Fruit fly (Drosophila melanogaster) whole organism, embryonic: ENCODE results near the gene TyrRS.

Experiments
- Awh ChIP-seq: fragments of 200-800 bp; sonication (Bioruptor generic); IDR thresholded peaks from 2 replicates; pipeline ENCODE4, ENCODE4 v1.3.6; 2022; ENCODE audit warnings: missing biosample characterization, missing genetic modification characterization
- Blimp-1 ChIP-seq: fragments of 200-800 bp; sonication (Bioruptor generic); optimal IDR thresholded peaks from 3 replicates; lab custom pipeline; 2018; ENCODE audit warnings: missing biosample characterization, missing genetic modification characterization, mild to moderate bottlenecking, moderate library complexity, missing genetic modification reagents
- CG10274 ChIP-seq: fragments of 200-800 bp; sonication (Bioruptor generic); optimal IDR thresholded peaks from 3 replicates; lab custom pipeline; 2017; ENCODE audit warnings: missing biosample characterization, mild to moderate bottlenecking, missing genetic modification characterization
- CG10979 ChIP-seq: fragments of 200-800 bp; sonication (Bioruptor generic); optimal IDR thresholded peaks from 2 replicates; lab custom pipeline; 2018; ENCODE audit warnings: missing biosample characterization, mild to moderate bottlenecking, missing genetic modification characterization, moderate library complexity
- CG11560 ChIP-seq: fragments of 200-800 bp; sonication (Bioruptor generic); IDR thresholded peaks from 3 replicates; pipeline ENCODE4 v1.3.6; 2022; ENCODE audit warnings: missing biosample characterization, missing genetic modification characterization
- CG12104 ChIP-seq: fragments of 200-800 bp; sonication (Bioruptor generic); optimal IDR thresholded peaks from 3 replicates; lab custom pipeline; 2016; ENCODE audit warnings: missing biosample characterization, missing genetic modification characterization
- CG12744 ChIP-seq: fragments of 200-800 bp; sonication (Bioruptor generic); optimal IDR thresholded peaks from 2 replicates; lab custom pipeline; 2016; ENCODE audit warnings: missing biosample characterization, missing genetic modification characterization
- CG13296 ChIP-seq: fragments of 200-800 bp; sonication (Bioruptor generic); optimal IDR thresholded peaks from 3 replicates; lab custom pipeline; 2018; ENCODE audit warnings: missing biosample characterization, mild to moderate bottlenecking, missing genetic modification characterization
- CG13775 ChIP-seq: fragments of 200-800 bp; sonication (Bioruptor generic); optimal IDR thresholded peaks from 3 replicates; lab custom pipeline; 2017; ENCODE audit warnings: missing biosample characterization, mild to moderate bottlenecking, missing genetic modification characterization
- CG14014 ChIP-seq: fragments of 200-800 bp; sonication (Bioruptor generic); IDR thresholded peaks from 2 replicates; pipeline ENCODE4 v1.3.6; 2022; ENCODE audit warnings: missing biosample characterization, missing genetic modification characterization
- CG16779 ChIP-seq: fragments of 200-800 bp; sonication (Bioruptor generic); IDR thresholded peaks from 2 replicates; pipeline ENCODE4 v1.3.6; 2022; ENCODE audit warnings: missing biosample characterization, missing genetic modification characterization
- CG17829 ChIP-seq: fragments of 200-800 bp; optimal IDR thresholded peaks from 2 replicates; lab custom pipeline; 2019; ENCODE audit warnings: missing biosample characterization, mild to moderate bottlenecking, missing genetic modification characterization, moderate library complexity
- CG2120 ChIP-seq: fragments of 200-800 bp; sonication (Bioruptor generic); optimal IDR thresholded peaks from 3 replicates; lab custom pipeline; 2016; ENCODE audit warnings: missing biosample characterization, missing genetic modification characterization
- CG2712 ChIP-seq: fragments of 200-800 bp; optimal IDR thresholded peaks from 3 replicates; lab custom pipeline; 2019; ENCODE audit warnings: missing biosample characterization, mild to moderate bottlenecking, missing genetic modification characterization, moderate library complexity
- CG6272 ChIP-seq: fragments of 200-800 bp; sonication (Bioruptor generic); IDR thresholded peaks from 2 replicates; pipeline ENCODE4 v1.3.6; 2022; ENCODE audit warnings: missing biosample characterization, missing genetic modification characterization
- CG7839 ChIP-seq: fragments of 200-800 bp; sonication (Bioruptor generic); optimal IDR thresholded peaks from 3 replicates; lab custom pipeline; 2018; ENCODE audit warnings: missing biosample characterization, mild to moderate bottlenecking, missing genetic modification characterization, moderate library complexity
- CG8388 ChIP-seq: fragments of 200-800 bp; sonication (Bioruptor generic); optimal IDR thresholded peaks from 2 replicates; lab custom pipeline; 2019; ENCODE audit warnings: missing biosample characterization, mild to moderate bottlenecking, missing genetic modification characterization, moderate library complexity
- CG9437 ChIP-seq: fragments of 200-800 bp; sonication (Bioruptor generic); optimal IDR thresholded peaks from 2 replicates; lab custom pipeline; 2018; ENCODE audit warnings: missing biosample characterization, mild to moderate bottlenecking, missing genetic modification characterization
- CG9797 ChIP-seq: fragments of 200-800 bp; sonication (Bioruptor generic); optimal IDR thresholded peaks from 3 replicates; lab custom pipeline; 2018; ENCODE audit warnings: missing biosample characterization, mild to moderate bottlenecking, missing genetic modification characterization
- CG9932 ChIP-seq: fragments of 200-800 bp; sonication (Bioruptor generic); IDR thresholded peaks from 2 replicates; pipeline ENCODE4 v1.3.6; 2022; ENCODE audit warnings: missing biosample characterization, missing genetic modification characterization
- CoRest ChIP-seq: fragments of 200-800 bp; sonication (Bioruptor generic); optimal IDR thresholded peaks from 3 replicates; lab custom pipeline; 2018; ENCODE audit warnings: missing biosample characterization, mild to moderate bottlenecking, missing genetic modification characterization, moderate library complexity
- D19A ChIP-seq: fragments of 200-800 bp; optimal IDR thresholded peaks from 3 replicates; lab custom pipeline; 2019; ENCODE audit warnings: missing biosample characterization, mild to moderate bottlenecking, missing genetic modification characterization, moderate library complexity
- Dek ChIP-seq: fragments of 200-800 bp; sonication (Bioruptor generic); optimal IDR thresholded peaks from 3 replicates; lab custom pipeline; 2019; ENCODE audit warnings: missing biosample characterization, mild to moderate bottlenecking, missing genetic modification characterization, moderate library complexity
- Ets97D ChIP-seq: fragments of 200-800 bp; sonication (Bioruptor generic); optimal IDR thresholded peaks from 3 replicates; lab custom pipeline; 2016; ENCODE audit warnings: missing biosample characterization, missing genetic modification characterization
- Gsc ChIP-seq: fragments of 200-800 bp; sonication (Bioruptor generic); IDR thresholded peaks from 2 replicates; pipeline ENCODE4 v1.3.6; 2022; ENCODE audit warnings: missing biosample characterization, missing genetic modification characterization
- H2.0 ChIP-seq: fragments of 200-800 bp; sonication (Bioruptor generic); IDR thresholded peaks from 2 replicates; pipeline ENCODE4 v1.3.6; 2022; ENCODE audit warnings: missing biosample characterization, missing genetic modification characterization
- Hr78 ChIP-seq, 2 experiments: fragments of 200-800 bp in 1 of 2; fragments of >200 bp in 1 of 2; sonication (Bioruptor generic) in 1 of 2; optimal IDR thresholded peaks; 2 replicates each; lab custom pipeline; 2017 to 2019; ENCODE audit warnings: missing biosample characterization in 2 of 2, missing genetic modification characterization in 2 of 2, mild to moderate bottlenecking in 1 of 2, moderate library complexity in 1 of 2
- Kr ChIP-seq: fragments of 200-800 bp; sonication (Bioruptor generic); optimal IDR thresholded peaks from 2 replicates; lab custom pipeline; 2017; ENCODE audit warnings: missing biosample characterization, mild to moderate bottlenecking, missing genetic modification characterization
- Myb ChIP-seq: fragments of 200-800 bp; sonication (Bioruptor generic); optimal IDR thresholded peaks from 2 replicates; lab custom pipeline; 2016; ENCODE audit warnings: missing biosample characterization, missing genetic modification characterization
- NFAT ChIP-seq: fragments of 200-800 bp; sonication (Bioruptor generic); IDR thresholded peaks from 2 replicates; pipeline ENCODE4 v1.3.6; 2022; ENCODE audit warnings: missing biosample characterization, missing genetic modification characterization
- NfI ChIP-seq: fragments of 200-800 bp; sonication (Bioruptor generic); optimal IDR thresholded peaks from 3 replicates; lab custom pipeline; 2018; ENCODE audit warnings: missing biosample characterization, mild to moderate bottlenecking, missing genetic modification characterization, moderate library complexity
- Sox100B ChIP-seq: fragments of 200-800 bp; sonication (Bioruptor generic); optimal IDR thresholded peaks from 3 replicates; lab custom pipeline; 2018; ENCODE audit warnings: missing biosample characterization, mild to moderate bottlenecking, missing genetic modification characterization
- chinmo ChIP-seq: fragments of 200-800 bp; sonication (Bioruptor generic); IDR thresholded peaks from 4 replicates; pipeline ENCODE4 v1.3.6; 2022; ENCODE audit warnings: missing biosample characterization, missing genetic modification characterization; ENCODE audit not compliant: partially characterized antibody
- ci ChIP-seq: fragments of 200-800 bp; sonication (Bioruptor generic); IDR thresholded peaks from 3 replicates; pipeline ENCODE4 v1.3.6; 2022; ENCODE audit warnings: missing biosample characterization, missing genetic modification characterization
- ewg ChIP-seq: fragments of 200-800 bp; sonication (Bioruptor generic); optimal IDR thresholded peaks from 3 replicates; lab custom pipeline; 2017; ENCODE audit warnings: mild to moderate bottlenecking, missing biosample characterization, missing genetic modification reagents, missing genetic modification characterization
- fd102C ChIP-seq: fragments of 200-800 bp; sonication (Bioruptor generic); optimal IDR thresholded peaks from 2 replicates; lab custom pipeline; 2018; ENCODE audit warnings: missing biosample characterization, mild to moderate bottlenecking, missing genetic modification characterization, moderate library complexity
- gce ChIP-seq: fragments of 200-800 bp; sonication (Bioruptor generic); IDR thresholded peaks from 3 replicates; pipeline ENCODE4 v1.3.6; 2022; ENCODE audit warnings: missing biosample characterization, missing genetic modification characterization
- gro ChIP-seq: fragments of 200-800 bp; sonication (Bioruptor generic); optimal IDR thresholded peaks from 2 replicates; lab custom pipeline; 2016; ENCODE audit warnings: missing biosample characterization, missing genetic modification characterization
- lab ChIP-seq: fragments of 200-800 bp; sonication (Bioruptor generic); optimal IDR thresholded peaks from 3 replicates; lab custom pipeline; 2017; ENCODE audit warnings: missing biosample characterization, missing genetic modification characterization, mild to moderate bottlenecking, moderate library complexity, missing genetic modification reagents
- lov ChIP-seq, 2 experiments: fragments of 200-800 bp in 1 of 2; fragments of >200 bp in 1 of 2; sonication (Bioruptor generic) in 1 of 2; IDR thresholded peaks in 1 of 2; optimal IDR thresholded peaks in 1 of 2; 2 replicates in 1 of 2; 3 replicates in 1 of 2; pipeline versions ENCODE4 v1.3.6 to Lab custom; 2017 to 2022; ENCODE audit warnings: missing biosample characterization in 1 of 2, missing genetic modification characterization in 1 of 2
- mam ChIP-seq: fragments of 200-800 bp; sonication (Bioruptor generic); optimal IDR thresholded peaks from 3 replicates; lab custom pipeline; 2016; ENCODE audit warnings: missing biosample characterization, missing genetic modification characterization
- psq ChIP-seq: fragments of 200-800 bp; sonication (Bioruptor generic); optimal IDR thresholded peaks from 2 replicates; lab custom pipeline; 2017; ENCODE audit warnings: missing biosample characterization, missing genetic modification characterization
- ranshi ChIP-seq: fragments of 200-800 bp; sonication (Bioruptor generic); IDR thresholded peaks from 2 replicates; pipeline ENCODE4 v1.3.6; 2022; ENCODE audit warnings: missing biosample characterization, missing genetic modification characterization
- ro ChIP-seq: fragments of 200-800 bp; sonication (Bioruptor generic); IDR thresholded peaks from 2 replicates; pipeline ENCODE4 v1.3.6; 2022; ENCODE audit warnings: missing biosample characterization, missing genetic modification characterization
- schlank ChIP-seq: fragments of 200-800 bp; sonication (Bioruptor generic); optimal IDR thresholded peaks from 2 replicates; lab custom pipeline; 2018; ENCODE audit warnings: missing biosample characterization, mild to moderate bottlenecking, missing genetic modification characterization
- seq ChIP-seq: fragments of 200-800 bp; sonication (Bioruptor generic); IDR thresholded peaks from 2 replicates; pipeline ENCODE4 v1.3.6; 2022; ENCODE audit warnings: missing biosample characterization, missing genetic modification characterization
- trh ChIP-seq: fragments of 200-800 bp; sonication (Bioruptor generic); optimal IDR thresholded peaks from 2 replicates; lab custom pipeline; 2016; ENCODE audit warnings: missing biosample characterization, missing genetic modification characterization
- tx ChIP-seq: fragments of 200-800 bp; sonication (Bioruptor generic); optimal IDR thresholded peaks from 2 replicates; lab custom pipeline; 2016; ENCODE audit warnings: missing biosample characterization, missing genetic modification characterization

The TyrRS gene

DNA sequence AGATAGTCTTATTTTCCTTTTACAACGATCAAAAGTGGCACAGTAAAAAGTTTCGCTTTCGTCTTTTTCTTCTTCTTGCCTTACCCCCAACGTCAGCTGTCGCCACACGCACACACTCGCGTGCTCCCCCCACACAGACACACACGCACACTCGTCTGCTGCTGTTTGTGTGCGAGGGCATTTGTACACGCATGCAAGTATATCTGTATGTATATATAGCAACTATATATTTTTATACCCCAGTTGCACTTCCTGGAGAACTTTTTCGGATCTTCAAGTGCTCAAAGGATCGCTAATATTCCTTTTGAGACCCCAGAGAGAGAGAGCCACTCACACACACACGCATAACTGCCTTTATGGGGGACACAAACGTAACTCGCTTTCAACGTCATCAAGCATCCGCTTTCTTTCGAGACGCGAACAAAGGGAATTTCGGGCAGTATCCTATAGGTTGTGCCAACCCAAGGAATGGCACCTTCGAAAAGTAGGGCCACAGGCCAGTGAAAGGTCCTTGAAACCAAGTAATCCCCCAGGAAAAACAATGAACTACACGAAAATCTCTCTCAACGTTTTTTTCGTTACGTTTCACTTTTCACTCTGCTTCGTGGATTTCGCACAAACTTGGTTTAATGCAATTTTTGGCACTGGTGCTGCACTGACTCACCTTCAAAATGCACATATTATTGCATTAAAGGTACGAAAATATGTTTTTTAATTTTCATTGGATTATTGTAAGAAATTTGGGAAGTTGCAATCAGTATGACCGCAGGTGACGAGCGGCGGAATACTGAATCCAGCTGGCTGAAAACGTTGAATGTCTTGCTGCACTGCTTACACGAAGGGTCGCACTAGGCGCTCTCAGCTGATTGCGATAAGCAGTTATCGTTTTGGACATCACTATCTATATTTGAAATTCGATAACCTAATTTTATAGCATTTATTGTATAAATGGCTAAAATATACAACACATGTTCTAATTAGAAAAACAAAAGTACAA is 41.0 kb downstream of the TyrRS start, which contains the start of gene roq (continued):
- TF ChIP-seq schlank = no peak
- no peak for TF ChIP-seq Hr78 (GFP tag; optimal IDR thresholded peaks at IDR 0.05; lab: Kevin White, UChicago)
- no peak for TF ChIP-seq CG13296 (GFP tag; lab: Kevin White, UChicago)
- no peak for TF ChIP-seq CG12104 (GFP tag; lab: Kevin White, UChicago)
- TF ChIP-seq Sox100B (GFP tag; lab: Kevin White, UChicago) = no peak
- no peak for TF ChIP-seq psq (GFP tag; lab: Kevin White, UChicago)
- peak; percentile 95 for TF ChIP-seq CG9437 (GFP tag; lab: Kevin White, UChicago)
- TF ChIP-seq Awh (GFP tag; lab: Robert Waterston, UW) = no peak
- TF ChIP-seq NFAT (GFP tag; lab: Robert Waterston, UW) = no peak
- TF ChIP-seq Kr (GFP tag; lab: Kevin White, UChicago) = no peak
- no peak for TF ChIP-seq mam (GFP tag; lab: Kevin White, UChicago)
- peak; percentile 78 for TF ChIP-seq Myb (GFP tag; lab: Kevin White, UChicago)
- no peak for TF ChIP-seq trh
- no peak for TF ChIP-seq CG2120 (GFP tag; lab: Kevin White, UChicago)
- no peak for TF ChIP-seq seq (GFP tag; lab: Robert Waterston, UW)
- TF ChIP-seq Blimp-1 (GFP tag; lab: Kevin White, UChicago) = peak; percentile 92
- no peak for TF ChIP-seq CG13775 (GFP tag; lab: Kevin White, UChicago)
- peak; percentile 34 for TF ChIP-seq CoRest (tag; lab: Kevin White, UChicago)
- TF ChIP-seq CG16779 = no peak
- TF ChIP-seq CG9797 (GFP tag; lab: Kevin White, UChicago) = peak; percentile 95
- no peak for TF ChIP-seq CG12744
- TF ChIP-seq chinmo = peak; percentile 72; the same call in 3 of the 4 replicates
- no peak for TF ChIP-seq fd102C (GFP tag; lab: Kevin White, UChicago)
- TF ChIP-seq CG17829 (tag; lab: Kevin White, UChicago) = peak; percentile 51
- no peak for TF ChIP-seq ewg (GFP tag; lab: Kevin White, UChicago)
- no peak for TF ChIP-seq CG10274 (GFP tag; lab: Kevin White, UChicago)
- no peak for TF ChIP-seq gce (GFP tag; lab: Robert Waterston, UW)
- TF ChIP-seq CG8388 (GFP tag; lab: Kevin White, UChicago) = no peak
- TF ChIP-seq ro (GFP tag; lab: Robert Waterston, UW) = no peak
- TF ChIP-seq tx = no peak
- TF ChIP-seq lov (optimal IDR thresholded peaks at IDR 0.05; lab: Kevin White, UChicago) = no peak
- TF ChIP-seq lov (GFP tag; IDR thresholded peaks at IDR 0.05; lab: Robert Waterston, UW) = no peak
- no peak for TF ChIP-seq gro (GFP tag; lab: Kevin White, UChicago)
- no peak for TF ChIP-seq CG11560 (tag; lab: Robert Waterston, UW)
- no peak for TF ChIP-seq NfI (GFP tag; lab: Kevin White, UChicago)
- TF ChIP-seq H2.0 (GFP tag; lab: Robert Waterston, UW) = no peak
- TF ChIP-seq CG2712 (tag; lab: Kevin White, UChicago) = peak; percentile 41
- TF ChIP-seq ranshi = no peak
- TF ChIP-seq CG9932 (GFP tag; lab: Robert Waterston, UW) = no peak
- TF ChIP-seq CG7839 (tag; lab: Kevin White, UChicago) = no peak
- TF ChIP-seq ci (GFP tag; lab: Robert Waterston, UW) = 0 out of 3 replicates have a peak, but pooled peaks have one; percentile 6
- peak; percentile 70 for TF ChIP-seq Ets97D (GFP tag; lab: Kevin White, UChicago)
- TF ChIP-seq CG14014 = no peak
- no peak for TF ChIP-seq CG10979
- no peak for TF ChIP-seq CG6272 (GFP tag; lab: Robert Waterston, UW)
- TF ChIP-seq Dek (tag; lab: Kevin White, UChicago) = no peak
- TF ChIP-seq lab (GFP tag; lab: Kevin White, UChicago) = no peak
- no peak for TF ChIP-seq Gsc (GFP tag; lab: Robert Waterston, UW)
- no peak for TF ChIP-seq D19A (tag; lab: Kevin White, UChicago)
